Fruit fly (Drosophila melanogaster) whole organism, prepupa: Measurements from ENCODE around the gene p.

Experiments used
- CG10631 ChIP-seq: fragments of 200-800 bp; sonication (Bioruptor generic); optimal IDR thresholded peaks from 2 replicates; lab custom pipeline; 2016; ENCODE audit warnings: missing biosample characterization, missing genetic modification characterization
- CG10669 ChIP-seq: fragments of 200-800 bp; sonication (Bioruptor generic); optimal IDR thresholded peaks from 3 replicates; lab custom pipeline; 2018; ENCODE audit warnings: missing biosample characterization, mild to moderate bottlenecking, missing genetic modification characterization, moderate library complexity
- CG11294 ChIP-seq: fragments of 200-800 bp; sonication (Bioruptor generic); IDR thresholded peaks from 2 replicates; pipeline ENCODE4 v1.3.6; 2022; ENCODE audit warnings: missing biosample characterization, missing genetic modification characterization
- CG11762 ChIP-seq: fragments of 200-800 bp; sonication (Bioruptor generic); optimal IDR thresholded peaks from 3 replicates; lab custom pipeline; 2016; ENCODE audit warnings: missing biosample characterization, missing genetic modification characterization; ENCODE audit not compliant: insufficient read depth
- CG11902 ChIP-seq: fragments of 200-800 bp; sonication (Bioruptor generic); optimal IDR thresholded peaks from 3 replicates; lab custom pipeline; 2016; ENCODE audit warnings: missing biosample characterization, missing genetic modification characterization
- CG1621 ChIP-seq: fragments of 200-800 bp; sonication (Bioruptor generic); optimal IDR thresholded peaks from 3 replicates; lab custom pipeline; 2018; ENCODE audit warnings: missing biosample characterization, mild to moderate bottlenecking, missing genetic modification characterization
- CG16779 ChIP-seq: fragments of 200-800 bp; sonication (Bioruptor generic); optimal IDR thresholded peaks from 3 replicates; lab custom pipeline; 2017; ENCODE audit warnings: missing biosample characterization, mild to moderate bottlenecking, missing genetic modification characterization
- CG31627 ChIP-seq: fragments of 200-800 bp; sonication (Bioruptor generic); optimal IDR thresholded peaks from 3 replicates; lab custom pipeline; 2016; ENCODE audit warnings: missing biosample characterization, missing genetic modification characterization
- CG3919 ChIP-seq: fragments of 200-800 bp; sonication (Bioruptor generic); optimal IDR thresholded peaks from 3 replicates; lab custom pipeline; 2016; ENCODE audit warnings: missing biosample characterization, missing genetic modification characterization
- CG4318 ChIP-seq: fragments of 200-800 bp; sonication (Bioruptor generic); optimal IDR thresholded peaks from 3 replicates; lab custom pipeline; 2017; ENCODE audit warnings: missing biosample characterization, mild to moderate bottlenecking, missing genetic modification characterization
- CG6808 ChIP-seq: fragments of 200-800 bp; sonication (Bioruptor generic); optimal IDR thresholded peaks from 3 replicates; lab custom pipeline; 2017; ENCODE audit warnings: missing biosample characterization, missing genetic modification characterization, mild to moderate bottlenecking, moderate library complexity, missing genetic modification reagents
- CG6854 ChIP-seq: fragments of 200-800 bp; sonication (Bioruptor generic); optimal IDR thresholded peaks from 2 replicates; lab custom pipeline; 2017; ENCODE audit warnings: missing biosample characterization, mild to moderate bottlenecking, missing genetic modification characterization
- CG7368 ChIP-seq: fragments of 200-800 bp; sonication (Bioruptor generic); optimal IDR thresholded peaks from 3 replicates; lab custom pipeline; 2016; ENCODE audit warnings: missing biosample characterization, missing genetic modification characterization
- CG8119 ChIP-seq: fragments of 200-800 bp; sonication (Bioruptor generic); IDR thresholded peaks from 3 replicates; pipeline ENCODE4 v1.3.6; 2022; ENCODE audit warnings: missing biosample characterization, missing genetic modification characterization
- CG8319 ChIP-seq: fragments of 200-800 bp; sonication (Bioruptor generic); optimal IDR thresholded peaks from 3 replicates; lab custom pipeline; 2016; ENCODE audit warnings: missing biosample characterization, missing genetic modification characterization
- Eip75B ChIP-seq: fragments of 200-800 bp; sonication (Bioruptor generic); optimal IDR thresholded peaks from 3 replicates; lab custom pipeline; 2016; ENCODE audit warnings: missing biosample characterization, missing genetic modification characterization
- Eip93F ChIP-seq: fragments of 200-800 bp; sonication (Bioruptor generic); optimal IDR thresholded peaks from 2 replicates; lab custom pipeline; 2016; ENCODE audit warnings: missing biosample characterization, mild to moderate bottlenecking, missing genetic modification characterization
- Gug ChIP-seq: fragments of 200-800 bp; sonication (Bioruptor generic); IDR thresholded peaks from 2 replicates; pipeline ENCODE4 v1.3.6; 2022; ENCODE audit warnings: missing biosample characterization, missing genetic modification characterization
- Hr38 ChIP-seq: sonication (Bioruptor generic); optimal IDR thresholded peaks from 2 replicates; lab custom pipeline; 2016; ENCODE audit warnings: missing biosample characterization, missing genetic modification characterization
- Hr39 ChIP-seq: fragments of 200-800 bp; sonication (Bioruptor generic); optimal IDR thresholded peaks from 2 replicates; lab custom pipeline; 2016; ENCODE audit warnings: missing biosample characterization, missing genetic modification characterization
- Hr4 ChIP-seq: fragments of 200-800 bp; sonication (Bioruptor generic); optimal IDR thresholded peaks from 3 replicates; lab custom pipeline; 2016; ENCODE audit warnings: missing biosample characterization, missing genetic modification characterization
- Lpt ChIP-seq: fragments of 200-800 bp; sonication (Bioruptor generic); optimal IDR thresholded peaks from 3 replicates; lab custom pipeline; 2016; ENCODE audit warnings: missing biosample characterization, missing genetic modification characterization
- Met ChIP-seq: fragments of 200-800 bp; sonication (Bioruptor generic); optimal IDR thresholded peaks from 3 replicates; lab custom pipeline; 2016; ENCODE audit warnings: missing biosample characterization, missing genetic modification characterization
- OdsH ChIP-seq: fragments of 200-800 bp; sonication (Bioruptor generic); optimal IDR thresholded peaks from 3 replicates; lab custom pipeline; 2016; ENCODE audit warnings: missing biosample characterization, missing genetic modification characterization
- Sox15 ChIP-seq: fragments of 200-800 bp; sonication (Bioruptor generic); optimal IDR thresholded peaks from 3 replicates; lab custom pipeline; 2016; ENCODE audit warnings: missing biosample characterization, missing genetic modification characterization
- cyc ChIP-seq: fragments of 200-800 bp; sonication (Bioruptor generic); optimal IDR thresholded peaks from 3 replicates; lab custom pipeline; 2016; ENCODE audit warnings: missing biosample characterization, missing genetic modification characterization
- dsx ChIP-seq: fragments of 200-800 bp; optimal IDR thresholded peaks from 3 replicates; lab custom pipeline; 2019; ENCODE audit warnings: missing biosample characterization, mild to moderate bottlenecking, missing genetic modification characterization, moderate library complexity; ENCODE audit not compliant: poor library complexity, severe bottlenecking
- fkh ChIP-seq: fragments of 200-800 bp; sonication (Bioruptor generic); optimal IDR thresholded peaks from 3 replicates; lab custom pipeline; 2017; ENCODE audit warnings: missing biosample characterization, mild to moderate bottlenecking, missing genetic modification characterization, moderate library complexity
- lz ChIP-seq: fragments of 200-800 bp; sonication (Bioruptor generic); optimal IDR thresholded peaks from 3 replicates; lab custom pipeline; 2016; ENCODE audit warnings: missing biosample characterization, missing genetic modification characterization
- net ChIP-seq: fragments of 200-800 bp; sonication (Bioruptor generic); optimal IDR thresholded peaks from 3 replicates; lab custom pipeline; 2016; ENCODE audit warnings: missing biosample characterization, missing genetic modification characterization
- pdm3 ChIP-seq: fragments of 200-800 bp; sonication (Bioruptor generic); optimal IDR thresholded peaks from 3 replicates; lab custom pipeline; 2016; ENCODE audit warnings: missing biosample characterization, missing genetic modification characterization
- salr ChIP-seq, 2 experiments: fragments of 200-800 bp; sonication (Bioruptor generic); optimal IDR thresholded peaks; 3 replicates each; lab custom pipeline; 2016 to 2018; ENCODE audit warnings: missing biosample characterization in 2 of 2, missing genetic modification characterization in 2 of 2, mild to moderate bottlenecking in 1 of 2
- svp ChIP-seq: fragments of 200-800 bp; sonication (Bioruptor generic); peaks from one replicate; lab custom pipeline; 2016; ENCODE audit warnings: missing biosample characterization, missing genetic modification characterization
- topi ChIP-seq: fragments of 200-800 bp; sonication (Bioruptor generic); optimal IDR thresholded peaks from 3 replicates; lab custom pipeline; 2016; ENCODE audit warnings: missing biosample characterization, missing genetic modification characterization
- vri ChIP-seq: fragments of 200-800 bp; sonication (Bioruptor generic); optimal IDR thresholded peaks from 3 replicates; lab custom pipeline; 2016; ENCODE audit warnings: missing biosample characterization, mild to moderate bottlenecking, missing genetic modification characterization

The p gene

dm6 chr3R:8694110-8694826 lies 23.8 kb upstream of the p start (continued):
- peak; percentile 64 to 77 for TF ChIP-seq salr (GFP tag; optimal IDR thresholded peaks at IDR 0.05; lab: Kevin White, UChicago)
- TF ChIP-seq CG3919, result peak; percentile 80
- TF ChIP-seq fkh (GFP tag; lab: Kevin White, UChicago), result peak; percentile 3
- no peak for TF ChIP-seq cyc (GFP tag; lab: Kevin White, UChicago)
- TF ChIP-seq CG6808, result peak; percentile 86
- TF ChIP-seq net (GFP tag; lab: Kevin White, UChicago), result peak; percentile 91
- peak; percentile 19 for TF ChIP-seq CG4318
- TF ChIP-seq CG31627, result no peak
- peak; percentile 81 for TF ChIP-seq CG10669 (GFP tag; lab: Kevin White, UChicago)
- TF ChIP-seq CG1621 (tag; lab: Kevin White, UChicago), result no peak
- peak; percentile 87 for TF ChIP-seq Lpt (GFP tag; lab: Kevin White, UChicago)
- no peak for TF ChIP-seq lz (GFP tag; lab: Kevin White, UChicago)

dm6 chr3R:8686446-8686845 lies 16.0 kb upstream of the p start:
- no peak for TF ChIP-seq svp (GFP tag; lab: Kevin White, UChicago)
- no peak for TF ChIP-seq Gug (GFP tag; lab: Robert Waterston, UW)
- TF ChIP-seq OdsH, result no peak
- TF ChIP-seq CG11762 (GFP tag; lab: Kevin White, UChicago), result no peak
- TF ChIP-seq CG16779 (tag; lab: Kevin White, UChicago), result no peak
- no peak for TF ChIP-seq CG11294 (GFP tag; lab: Robert Waterston, UW)
- TF ChIP-seq pdm3 (GFP tag; lab: Kevin White, UChicago), result no peak
- TF ChIP-seq topi (GFP tag; lab: Kevin White, UChicago), result no peak
- no peak for TF ChIP-seq CG8119
- TF ChIP-seq Met (GFP tag; lab: Kevin White, UChicago), result no peak
- TF ChIP-seq CG10669 (GFP tag; lab: Kevin White, UChicago), result no peak

dm6 chr3R:8684328-8685177 lies 14.1 kb upstream of the p start, which contains the start of gene CG44227:
Gene CG44227, minus strand, starts transcription at chr3R:8685176.
- TF ChIP-seq CG31627, result no peak
- TF ChIP-seq CG6808, result no peak
- TF ChIP-seq Hr39 (GFP tag; lab: Kevin White, UChicago), result no peak
- no peak for TF ChIP-seq CG1621 (tag; lab: Kevin White, UChicago)
- TF ChIP-seq Eip75B (GFP tag; lab: Kevin White, UChicago), result no peak
- no peak for TF ChIP-seq Eip93F (GFP tag; lab: Kevin White, UChicago)
- TF ChIP-seq dsx (GFP tag; lab: Kevin White, UChicago), result no peak
- TF ChIP-seq CG4318, result no peak
- no peak for TF ChIP-seq CG6854 (GFP tag; lab: Kevin White, UChicago)
- no peak for TF ChIP-seq vri (GFP tag; lab: Kevin White, UChicago)
- no peak for TF ChIP-seq CG11902 (GFP tag; lab: Kevin White, UChicago)
- no peak for TF ChIP-seq CG7368 (GFP tag; lab: Kevin White, UChicago)
- TF ChIP-seq Hr4, result no peak
- no peak for TF ChIP-seq CG11294 (GFP tag; lab: Robert Waterston, UW)
- no peak for TF ChIP-seq svp (GFP tag; lab: Kevin White, UChicago)
- TF ChIP-seq CG8319 (GFP tag; lab: Kevin White, UChicago), result no peak
- no peak for TF ChIP-seq pdm3 (GFP tag; lab: Kevin White, UChicago)
- no peak for TF ChIP-seq CG10631 (GFP tag; lab: Kevin White, UChicago)
- TF ChIP-seq Sox15, result no peak
- TF ChIP-seq Hr38, result no peak
- TF ChIP-seq, all 60 proteins: peak for 0
